Fruit fly (Drosophila melanogaster) Kc167 (cell line): Measurements from ENCODE around the gene Fum2.

Experiments used
- h ChIP-seq: fragments of >200 bp; optimal IDR thresholded peaks from 3 replicates; lab custom pipeline; 2018; ENCODE audit warnings: missing external identifiers
- insv ChIP-seq: fragments of >200 bp; optimal IDR thresholded peaks from 3 replicates; lab custom pipeline; 2018; ENCODE audit warnings: missing external identifiers
- psq ChIP-seq: fragments of >200 bp; optimal IDR thresholded peaks from 2 replicates; lab custom pipeline; 2017; ENCODE audit warnings: missing external identifiers
- ttk ChIP-seq: sonication (Bioruptor generic); optimal IDR thresholded peaks from 2 replicates; lab custom pipeline; 2017; ENCODE audit warnings: missing external identifiers

DNA sequence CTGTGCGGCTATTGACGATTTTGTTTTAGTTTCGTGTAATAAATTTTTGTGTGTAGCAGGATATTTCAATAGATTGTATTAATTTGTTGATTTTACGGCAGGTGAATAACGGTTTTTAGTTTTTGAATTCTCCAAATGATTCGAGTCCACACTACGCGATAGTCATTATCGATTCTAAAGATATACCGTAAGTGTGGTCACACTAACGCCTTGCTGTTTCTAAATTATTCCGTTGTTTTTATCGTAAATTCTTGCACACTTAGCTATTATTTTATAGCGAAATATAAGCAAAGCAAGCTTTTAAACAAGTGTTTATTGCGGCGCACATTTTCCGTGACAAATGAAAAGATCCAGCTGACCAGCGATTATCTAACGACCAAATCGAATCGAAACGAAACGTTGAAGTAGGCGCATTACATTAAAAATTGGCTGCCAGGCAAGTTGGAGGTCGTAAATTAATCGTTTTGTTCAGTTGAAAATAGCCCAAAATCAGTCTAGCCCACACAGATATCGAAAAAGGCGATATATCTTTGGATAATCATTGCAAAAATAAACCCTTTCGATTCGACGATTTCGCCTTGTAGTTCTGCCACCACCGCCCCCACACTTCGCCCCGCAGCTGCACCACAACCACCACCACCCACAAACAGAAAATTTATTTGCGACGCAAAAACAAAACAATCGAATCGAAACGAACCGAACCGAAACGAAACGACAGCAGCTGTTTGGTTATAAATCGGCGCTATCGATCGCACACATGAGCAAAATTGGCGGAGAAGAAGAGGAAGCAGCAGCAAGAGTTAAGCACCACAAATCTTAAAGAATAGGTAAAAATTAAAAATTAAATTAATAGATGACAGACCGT, 2.3 kb downstream of the Fum2 start, which contains the start of gene Pink1:
- no peak for TF ChIP-seq ttk (lab: Kevin White, UChicago)
- no peak for TF ChIP-seq psq
- TF ChIP-seq h (lab: Kevin White, UChicago): no peak
- TF ChIP-seq insv (lab: Kevin White, UChicago): no peak
